Fruit fly (Drosophila melanogaster) whole organism, embryonic: Measurements from ENCODE around the gene CkIIalpha-i3.
A peak's percentile ranks its signal among the peaks of the same experiment; 100 is the strongest.

Source experiments
- Bdp1 ChIP-seq: fragments of 200-800 bp; sonication (Bioruptor generic); optimal IDR thresholded peaks from 3 replicates; lab custom pipeline; 2016; ENCODE audit warnings: missing biosample characterization, missing genetic modification characterization
- CG10147 ChIP-seq: fragments of 200-800 bp; sonication (Bioruptor generic); optimal IDR thresholded peaks from 2 replicates; lab custom pipeline; 2019; ENCODE audit warnings: missing biosample characterization, mild to moderate bottlenecking, missing genetic modification characterization, moderate library complexity
- CG10431 ChIP-seq: fragments of 200-800 bp; sonication (Bioruptor generic); optimal IDR thresholded peaks from 3 replicates; lab custom pipeline; 2018; ENCODE audit warnings: missing biosample characterization, mild to moderate bottlenecking, missing genetic modification characterization
- CG12071 ChIP-seq: fragments of 200-800 bp; sonication (Bioruptor generic); optimal IDR thresholded peaks from 3 replicates; lab custom pipeline; 2018; ENCODE audit warnings: missing biosample characterization, mild to moderate bottlenecking, missing genetic modification characterization
- CG12299 ChIP-seq: fragments of 200-800 bp; sonication (Bioruptor generic); optimal IDR thresholded peaks from 2 replicates; lab custom pipeline; 2018; ENCODE audit warnings: missing biosample characterization, mild to moderate bottlenecking, missing genetic modification characterization
- CG15269 ChIP-seq: fragments of 200-800 bp; sonication (Bioruptor generic); optimal IDR thresholded peaks from 2 replicates; lab custom pipeline; 2018; ENCODE audit warnings: missing biosample characterization, mild to moderate bottlenecking, missing genetic modification characterization, moderate library complexity
- CG18476 ChIP-seq: fragments of 200-800 bp; sonication (Bioruptor generic); optimal IDR thresholded peaks from 2 replicates; lab custom pipeline; 2016; ENCODE audit warnings: missing biosample characterization, mild to moderate bottlenecking, missing genetic modification characterization
- CG3065 ChIP-seq: fragments of 200-800 bp; sonication (Bioruptor generic); optimal IDR thresholded peaks from 2 replicates; lab custom pipeline; 2016; ENCODE audit warnings: missing biosample characterization, missing genetic modification characterization
- CG3281 ChIP-seq: fragments of 200-800 bp; sonication (Bioruptor generic); optimal IDR thresholded peaks from 3 replicates; lab custom pipeline; 2017; ENCODE audit warnings: missing biosample characterization, mild to moderate bottlenecking, missing genetic modification characterization
- CG4328 ChIP-seq: fragments of 200-800 bp; sonication (Bioruptor generic); optimal IDR thresholded peaks from 3 replicates; lab custom pipeline; 2017; ENCODE audit warnings: missing biosample characterization, missing genetic modification reagents, missing genetic modification characterization
- CG4424 ChIP-seq: fragments of 200-800 bp; sonication (Bioruptor generic); optimal IDR thresholded peaks from 3 replicates; lab custom pipeline; 2016; ENCODE audit warnings: missing biosample characterization, missing genetic modification characterization
- CG4820 ChIP-seq: fragments of 200-800 bp; sonication (Bioruptor generic); optimal IDR thresholded peaks from 3 replicates; lab custom pipeline; 2016; ENCODE audit warnings: missing biosample characterization, missing genetic modification characterization
- CG5245 ChIP-seq: fragments of 200-800 bp; sonication (Bioruptor generic); optimal IDR thresholded peaks from 3 replicates; lab custom pipeline; 2016; ENCODE audit warnings: missing biosample characterization, missing genetic modification characterization
- CG5953 ChIP-seq: fragments of 200-800 bp; sonication (Bioruptor generic); IDR thresholded peaks from 2 replicates; pipeline ENCODE4 v1.3.6; 2022; ENCODE audit warnings: missing biosample characterization, missing genetic modification characterization
- CG7963 ChIP-seq: fragments of 200-800 bp; sonication (Bioruptor generic); IDR thresholded peaks from 3 replicates; pipeline ENCODE4 v1.3.6; 2022; ENCODE audit warnings: missing biosample characterization, missing genetic modification characterization; ENCODE audit not compliant: partially characterized antibody
- CG8281 ChIP-seq: fragments of 200-800 bp; sonication (Bioruptor generic); optimal IDR thresholded peaks from 2 replicates; lab custom pipeline; 2018; ENCODE audit warnings: missing biosample characterization, mild to moderate bottlenecking, missing genetic modification characterization, moderate library complexity
- Dek ChIP-seq: fragments of 200-800 bp; sonication (Bioruptor generic); optimal IDR thresholded peaks from 3 replicates; lab custom pipeline; 2019; ENCODE audit warnings: missing biosample characterization, mild to moderate bottlenecking, missing genetic modification characterization, moderate library complexity
- Dip3 ChIP-seq: fragments of 200-800 bp; sonication (Bioruptor generic); optimal IDR thresholded peaks from 3 replicates; lab custom pipeline; 2016; ENCODE audit warnings: missing biosample characterization, missing genetic modification characterization
- ERR ChIP-seq: fragments of 200-800 bp; sonication (Bioruptor generic); optimal IDR thresholded peaks from 2 replicates; lab custom pipeline; 2016; ENCODE audit warnings: missing biosample characterization, missing genetic modification characterization
- Jarid2 ChIP-seq: fragments of 200-800 bp; sonication (Bioruptor generic); optimal IDR thresholded peaks from 3 replicates; lab custom pipeline; 2017; ENCODE audit warnings: mild to moderate bottlenecking, missing biosample characterization, missing genetic modification reagents, missing genetic modification characterization
- Lhr ChIP-seq: fragments of 200-800 bp; sonication (Bioruptor generic); optimal IDR thresholded peaks from 3 replicates; lab custom pipeline; 2017; ENCODE audit warnings: mild to moderate bottlenecking, missing biosample characterization, missing genetic modification reagents, missing genetic modification characterization
- Lpt ChIP-seq: fragments of >200 bp; optimal IDR thresholded peaks from 2 replicates; lab custom pipeline; 2018; ENCODE audit warnings: missing biosample characterization, missing genetic modification characterization
- NFAT ChIP-seq: fragments of 200-800 bp; sonication (Bioruptor generic); IDR thresholded peaks from 2 replicates; pipeline ENCODE4 v1.3.6; 2022; ENCODE audit warnings: missing biosample characterization, missing genetic modification characterization
- Ravus ChIP-seq: fragments of 200-800 bp; sonication (Bioruptor generic); IDR thresholded peaks from 2 replicates; pipeline ENCODE4 v1.3.6; 2022; ENCODE audit warnings: missing biosample characterization, missing genetic modification characterization
- Taf1 ChIP-seq: fragments of 200-800 bp; sonication (Bioruptor generic); IDR thresholded peaks from 2 replicates; pipeline ENCODE4 v1.3.6; 2022; ENCODE audit warnings: missing biosample characterization, missing genetic modification characterization
- Trl ChIP-seq, 3 experiments: fragments of >200 bp in 2 of 3; fragments of 200-800 bp in 1 of 3; sonication (Bioruptor generic) in 1 of 3; optimal IDR thresholded peaks; 2 replicates in 1 of 3; 3 replicates in 2 of 3; lab custom pipeline; 2016 to 2017; ENCODE audit warnings: missing biosample characterization in 1 of 3, missing genetic modification characterization in 1 of 3
- ab ChIP-seq: fragments of 200-800 bp; sonication (Bioruptor generic); optimal IDR thresholded peaks from 2 replicates; lab custom pipeline; 2016; ENCODE audit warnings: missing biosample characterization, missing genetic modification characterization
- ara ChIP-seq: fragments of 200-800 bp; sonication (Bioruptor generic); IDR thresholded peaks from 2 replicates; pipeline ENCODE4 v1.3.6; 2022; ENCODE audit warnings: missing biosample characterization, missing genetic modification characterization
- btn ChIP-seq: fragments of 200-800 bp; sonication (Bioruptor generic); optimal IDR thresholded peaks from 2 replicates; lab custom pipeline; 2016; ENCODE audit warnings: missing biosample characterization, missing genetic modification characterization
- cad ChIP-seq: fragments of >200 bp; optimal IDR thresholded peaks from 2 replicates; lab custom pipeline; 2017; ENCODE audit warnings: missing biosample characterization, missing genetic modification characterization
- chinmo ChIP-seq: fragments of 200-800 bp; sonication (Bioruptor generic); IDR thresholded peaks from 4 replicates; pipeline ENCODE4 v1.3.6; 2022; ENCODE audit warnings: missing biosample characterization, missing genetic modification characterization; ENCODE audit not compliant: partially characterized antibody
- dan ChIP-seq: fragments of 200-800 bp; sonication (Bioruptor generic); IDR thresholded peaks from 2 replicates; pipeline ENCODE4 v1.3.6; 2022; ENCODE audit warnings: missing biosample characterization, missing genetic modification characterization
- dm ChIP-seq: fragments of 200-800 bp; sonication (Bioruptor generic); optimal IDR thresholded peaks from 3 replicates; lab custom pipeline; 2016; ENCODE audit warnings: missing biosample characterization, missing genetic modification characterization
- dysf ChIP-seq: fragments of 200-800 bp; sonication (Bioruptor generic); IDR thresholded peaks from 3 replicates; pipeline ENCODE4 v1.3.6; 2022; ENCODE audit warnings: missing biosample characterization, missing genetic modification characterization
- ham ChIP-seq: fragments of 200-800 bp; sonication (Bioruptor generic); IDR thresholded peaks from 2 replicates; pipeline ENCODE4 v1.3.6; 2022; ENCODE audit warnings: missing biosample characterization, missing genetic modification characterization
- kay ChIP-seq: fragments of 200-800 bp; sonication (Bioruptor generic); optimal IDR thresholded peaks from 2 replicates; lab custom pipeline; 2016; ENCODE audit warnings: missing biosample characterization, missing genetic modification characterization
- lmd ChIP-seq: fragments of 200-800 bp; sonication (Bioruptor generic); IDR thresholded peaks from 2 replicates; pipeline ENCODE4 v1.3.6; 2022; ENCODE audit warnings: missing biosample characterization, missing genetic modification characterization
- onecut ChIP-seq: fragments of 200-800 bp; sonication (Bioruptor generic); IDR thresholded peaks from 2 replicates; pipeline ENCODE4 v1.3.6; 2022; ENCODE audit warnings: missing biosample characterization, missing genetic modification characterization
- otp ChIP-seq: fragments of 200-800 bp; sonication (Bioruptor generic); IDR thresholded peaks from 3 replicates; pipeline ENCODE4, ENCODE4 v1.3.6; 2022; ENCODE audit warnings: missing biosample characterization, missing genetic modification characterization
- pb ChIP-seq: fragments of 200-800 bp; sonication (Bioruptor generic); optimal IDR thresholded peaks from 3 replicates; lab custom pipeline; 2016; ENCODE audit warnings: missing biosample characterization, missing genetic modification characterization
- phol ChIP-seq: fragments of 200-800 bp; sonication (Bioruptor generic); optimal IDR thresholded peaks from 3 replicates; lab custom pipeline; 2018; ENCODE audit warnings: missing biosample characterization, mild to moderate bottlenecking, missing genetic modification characterization, moderate library complexity
- pita ChIP-seq: fragments of 200-800 bp; sonication (Bioruptor generic); optimal IDR thresholded peaks from 2 replicates; lab custom pipeline; 2017; ENCODE audit warnings: missing biosample characterization, mild to moderate bottlenecking, missing genetic modification characterization
- pnt ChIP-seq: fragments of 200-800 bp; sonication (Bioruptor generic); optimal IDR thresholded peaks from 3 replicates; lab custom pipeline; 2016; ENCODE audit warnings: missing biosample characterization, missing genetic modification characterization
- sens-2 ChIP-seq: fragments of 200-800 bp; sonication (Bioruptor generic); IDR thresholded peaks from 2 replicates; pipeline ENCODE4 v1.3.6; 2022; ENCODE audit warnings: missing biosample characterization, missing genetic modification characterization
- so ChIP-seq: fragments of 200-800 bp; sonication (Bioruptor generic); IDR thresholded peaks from 3 replicates; pipeline ENCODE4 v1.3.6; 2022; ENCODE audit warnings: missing biosample characterization, missing genetic modification characterization
- sug ChIP-seq: fragments of 200-800 bp; optimal IDR thresholded peaks from 2 replicates; lab custom pipeline; 2019; ENCODE audit warnings: missing biosample characterization, mild to moderate bottlenecking, missing genetic modification characterization, moderate library complexity
- tap ChIP-seq: fragments of 200-800 bp; optimal IDR thresholded peaks from 3 replicates; lab custom pipeline; 2019; ENCODE audit warnings: missing biosample characterization, mild to moderate bottlenecking, missing genetic modification characterization, moderate library complexity
- tgo ChIP-seq: fragments of 200-800 bp; sonication (Bioruptor generic); IDR thresholded peaks from 3 replicates; pipeline ENCODE4 v1.3.6; 2022; ENCODE audit warnings: missing biosample characterization, missing genetic modification characterization
- tio ChIP-seq: fragments of 200-800 bp; sonication (Bioruptor generic); optimal IDR thresholded peaks from 2 replicates; lab custom pipeline; 2017; ENCODE audit warnings: missing biosample characterization, missing genetic modification characterization, inconsistent platforms
- tx ChIP-seq: fragments of 200-800 bp; sonication (Bioruptor generic); optimal IDR thresholded peaks from 2 replicates; lab custom pipeline; 2016; ENCODE audit warnings: missing biosample characterization, missing genetic modification characterization
- unc-4 ChIP-seq: fragments of 200-800 bp; sonication (Bioruptor generic); IDR thresholded peaks from 2 replicates; pipeline ENCODE4 v1.3.6; 2022; ENCODE audit warnings: missing biosample characterization, missing genetic modification characterization; ENCODE audit not compliant: partially characterized antibody
- wek ChIP-seq: fragments of 200-800 bp; sonication (Bioruptor generic); optimal IDR thresholded peaks from 3 replicates; lab custom pipeline; 2018; ENCODE audit warnings: missing biosample characterization, mild to moderate bottlenecking, missing genetic modification characterization, moderate library complexity

The CkIIalpha-i3 gene

dm6 chr3L:749199-749538 lies 38.8 kb upstream of the CkIIalpha-i3 start, which contains the start of gene emc (continued):
- TF ChIP-seq onecut (GFP tag; lab: Robert Waterston, UW): peak; percentile 75
- TF ChIP-seq CG15269 (tag; lab: Kevin White, UChicago): peak; percentile 48
- peak; percentile 2 for TF ChIP-seq tx (GFP tag; lab: Kevin White, UChicago)
- TF ChIP-seq CG4328 (GFP tag; lab: Kevin White, UChicago): peak; percentile 37
- TF ChIP-seq dysf (GFP tag; lab: Robert Waterston, UW): peak; percentile 26; the same call in 1 of the 3 replicates
- no peak for TF ChIP-seq tio (GFP tag; lab: Kevin White, UChicago)
- no peak for TF ChIP-seq pita (GFP tag; lab: Kevin White, UChicago)
- no peak for TF ChIP-seq Ravus (GFP tag; lab: Robert Waterston, UW)
- TF ChIP-seq lmd (GFP tag; lab: Robert Waterston, UW): no peak
- no peak for TF ChIP-seq pb (GFP tag; lab: Kevin White, UChicago)
- TF ChIP-seq Lhr (GFP tag; lab: Kevin White, UChicago): no peak
- TF ChIP-seq CG4424 (GFP tag; lab: Kevin White, UChicago): no peak
- TF ChIP-seq CG12299: peak; percentile 52
- TF ChIP-seq ara: no peak
- peak; percentile 84; the same call in 2 of the 3 replicates for TF ChIP-seq so
- TF ChIP-seq Bdp1 (GFP tag; lab: Kevin White, UChicago): peak; percentile 16
- no peak for TF ChIP-seq tgo
- no peak for TF ChIP-seq CG4820 (GFP tag; lab: Kevin White, UChicago)
- no peak for TF ChIP-seq CG3065 (GFP tag; lab: Kevin White, UChicago)
- TF ChIP-seq CG5953: peak; percentile 53; the same call in 1 of the 2 replicates
- no peak for TF ChIP-seq unc-4 (GFP tag; lab: Robert Waterston, UW)
- no peak for TF ChIP-seq Taf1 (GFP tag; lab: Robert Waterston, UW)
- TF ChIP-seq kay: no peak
- no peak for TF ChIP-seq phol (tag; lab: Kevin White, UChicago)
- no peak for TF ChIP-seq ab (GFP tag; lab: Kevin White, UChicago)
- TF ChIP-seq btn: peak; percentile 27
- TF ChIP-seq ERR (GFP tag; lab: Kevin White, UChicago): peak; percentile 47
- no peak for TF ChIP-seq dan (GFP tag; lab: Robert Waterston, UW)
- peak; percentile 46; the same call in 1 of the 3 replicates for TF ChIP-seq CG7963 (GFP tag; lab: Robert Waterston, UW)
- no peak for TF ChIP-seq Lpt (GFP tag; lab: Kevin White, UChicago)
- TF ChIP-seq CG3281 (GFP tag; lab: Kevin White, UChicago): peak; percentile 58
- TF ChIP-seq ham (GFP tag; lab: Robert Waterston, UW): no peak
- peak; percentile 38 for TF ChIP-seq Dek
- peak; percentile 98 for TF ChIP-seq chinmo (GFP tag; lab: Robert Waterston, UW)
- TF ChIP-seq cad: peak; percentile 45
- no peak for TF ChIP-seq pnt
- no peak for TF ChIP-seq Dip3 (GFP tag; lab: Kevin White, UChicago)
- TF ChIP-seq Trl (optimal IDR thresholded peaks at IDR 0.05; lab: Kevin White, UChicago): peak; percentile 80 to 87
- peak; percentile 84 for TF ChIP-seq Trl (GFP tag; optimal IDR thresholded peaks at IDR 0.05; lab: Kevin White, UChicago)
- no peak for TF ChIP-seq CG8281 (tag; lab: Kevin White, UChicago)
- no peak for TF ChIP-seq dm (GFP tag; lab: Kevin White, UChicago)
- TF ChIP-seq CG18476 (GFP tag; lab: Kevin White, UChicago): no peak
- no peak for TF ChIP-seq CG5245
- peak; percentile 53 for TF ChIP-seq sug
- peak; percentile 78 for TF ChIP-seq CG12071 (GFP tag; lab: Kevin White, UChicago)
- TF ChIP-seq wek: peak; percentile 81
- peak; percentile 44 for TF ChIP-seq tap (tag; lab: Kevin White, UChicago)
- TF ChIP-seq CG10147 (GFP tag; lab: Kevin White, UChicago): no peak
- peak; percentile 99 for TF ChIP-seq Jarid2 (GFP tag; lab: Kevin White, UChicago)
- peak; percentile 67 for TF ChIP-seq CG10431 (GFP tag; lab: Kevin White, UChicago)
- peak; percentile 61 for TF ChIP-seq NFAT
- peak; percentile 78; the same call in 2 of the 3 replicates for TF ChIP-seq otp (GFP tag; lab: Robert Waterston, UW)
- peak; percentile 66; the same call in 1 of the 2 replicates for TF ChIP-seq sens-2 (GFP tag; lab: Robert Waterston, UW)
